Fruit fly (Drosophila melanogaster): ENCODE measurements around the gene Lint-1.

DNA sequence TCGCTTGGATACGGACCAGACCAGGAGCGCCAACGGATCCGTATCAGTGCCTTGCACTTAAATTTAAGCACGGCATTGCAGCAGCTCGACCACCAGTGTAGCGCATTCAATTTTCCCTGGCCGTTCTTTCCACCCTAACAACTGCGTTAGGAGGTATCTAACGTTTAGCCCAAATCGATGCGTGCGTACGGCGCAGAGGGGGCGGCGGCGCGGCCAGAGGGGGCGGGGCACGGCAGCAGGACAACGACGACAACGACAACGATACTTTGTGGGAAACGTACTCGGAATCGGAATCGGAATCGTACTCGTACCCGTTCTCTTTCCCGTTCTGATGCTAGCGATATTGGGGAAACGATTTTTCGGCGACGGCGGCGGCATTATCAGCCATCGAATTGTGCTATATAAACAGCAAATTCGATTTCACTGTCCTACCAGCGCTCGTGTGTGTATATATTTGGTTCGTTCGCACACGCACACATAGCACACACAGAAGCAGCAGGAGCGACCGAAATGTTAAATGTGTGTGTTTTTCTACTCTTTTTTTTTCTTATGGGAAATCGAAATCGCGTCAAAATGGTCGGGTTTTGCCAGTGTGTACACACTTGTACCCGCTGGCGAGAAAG, 24.9 kb upstream of the Lint-1 start, which contains the start of gene CG11122:
- no peak for TF ChIP-seq cic (GFP tag; optimal IDR thresholded peaks at IDR 0.05)
- TF ChIP-seq kay (GFP tag; ENCODE audit: borderline replicate concordance) = no peak
- no peak for TF ChIP-seq CG11617 (GFP tag; optimal IDR thresholded peaks at IDR 0.05)
- TF ChIP-seq CG5204 (GFP tag; optimal IDR thresholded peaks at IDR 0.05) = no peak
- TF ChIP-seq toe (GFP tag; optimal IDR thresholded peaks at IDR 0.05) = no peak
- no peak for TF ChIP-seq CG14711 (tag; optimal IDR thresholded peaks at IDR 0.05)
- no peak for TF ChIP-seq Crg-1 (GFP tag; optimal IDR thresholded peaks at IDR 0.05)
- TF ChIP-seq Hr96 (GFP tag; optimal IDR thresholded peaks at IDR 0.05) = no peak
- no peak for TF ChIP-seq bab1 (GFP tag; optimal IDR thresholded peaks at IDR 0.05)
- TF ChIP-seq tj (GFP tag; optimal IDR thresholded peaks at IDR 0.05) = no peak
- no peak for TF ChIP-seq Clk (GFP tag; optimal IDR thresholded peaks at IDR 0.05)
- no peak for TF ChIP-seq ovo (GFP tag; optimal IDR thresholded peaks at IDR 0.05)

Data from whole organism, adult.